Worm (Caenorhabditis elegans) whole organism, L3 larva: ENCODE results near the gene spch-1.

ENCODE experiments used
- R02D3.7 ChIP-seq: fragments of 150-350 bp; optimal IDR thresholded peaks from 2 replicates; lab custom pipeline; 2014; ENCODE audit warnings: missing biosample characterization, missing genetic modification characterization
- aly-2 ChIP-seq: fragments of 150-350 bp; optimal IDR thresholded peaks from 2 replicates; lab custom pipeline; 2014; ENCODE audit warnings: missing biosample characterization, missing genetic modification characterization
- ama-1 ChIP-seq: fragments of 150-350 bp; optimal IDR thresholded peaks from 2 replicates; lab custom pipeline; 2018
- ceh-16 ChIP-seq: sonication (generic microtip); optimal IDR thresholded peaks from 2 replicates; lab custom pipeline; 2017; ENCODE audit warnings: missing biosample characterization, missing genetic modification characterization
- daf-12 ChIP-seq: fragments of 150-350 bp; optimal IDR thresholded peaks from 2 replicates; lab custom pipeline; 2014; ENCODE audit warnings: missing biosample characterization, missing genetic modification reagents, missing genetic modification characterization
- egl-27 ChIP-seq: sonication (generic microtip); optimal IDR thresholded peaks from 4 replicates; lab custom pipeline; 2017; ENCODE audit warnings: missing biosample characterization, missing genetic modification reagents, missing genetic modification characterization
- elt-2 ChIP-seq: sonication (generic microtip); optimal IDR thresholded peaks from 2 replicates; lab custom pipeline; 2016; ENCODE audit warnings: missing genetic modification reagents, mild to moderate bottlenecking, missing genetic modification characterization, missing compliant biosample characterization
- elt-3 ChIP-seq, 3 experiments: fragments of 150-350 bp in 1 of 3; sonication (generic microtip) in 2 of 3; optimal IDR thresholded peaks; 2 replicates in 2 of 3; 4 replicates in 1 of 3; lab custom pipeline; 2014 to 2017; ENCODE audit warnings: missing biosample characterization in 3 of 3, missing genetic modification characterization in 3 of 3
- eor-1 ChIP-seq, 2 experiments: fragments of 150-350 bp; optimal IDR thresholded peaks; 2 replicates each; lab custom pipeline; 2014 to 2018; ENCODE audit warnings: missing biosample characterization in 2 of 2, missing genetic modification characterization in 2 of 2
- fkh-10 ChIP-seq: sonication (generic microtip); optimal IDR thresholded peaks from 2 replicates; lab custom pipeline; 2017; ENCODE audit warnings: missing biosample characterization, missing genetic modification reagents, missing genetic modification characterization
- fos-1 ChIP-seq: fragments of 150-350 bp; optimal IDR thresholded peaks from 2 replicates; lab custom pipeline; 2014; ENCODE audit warnings: missing biosample characterization, missing genetic modification characterization
- jun-1 ChIP-seq: fragments of 150-350 bp; optimal IDR thresholded peaks from 2 replicates; lab custom pipeline; 2014; ENCODE audit warnings: missing biosample characterization, missing genetic modification reagents, missing genetic modification characterization
- lin-15B ChIP-seq: fragments of 150-350 bp; optimal IDR thresholded peaks from 2 replicates; lab custom pipeline; 2014; ENCODE audit warnings: missing biosample characterization, missing genetic modification characterization
- lin-39 ChIP-seq: fragments of 150-350 bp; optimal IDR thresholded peaks from 2 replicates; lab custom pipeline; 2018; ENCODE audit warnings: missing biosample characterization, missing genetic modification reagents, missing genetic modification characterization
- lsy-12 ChIP-seq: sonication (generic microtip); optimal IDR thresholded peaks from 2 replicates; lab custom pipeline; 2016; ENCODE audit warnings: mild to moderate bottlenecking, missing genetic modification characterization, missing compliant biosample characterization
- mdl-1 ChIP-seq: fragments of 150-350 bp; optimal IDR thresholded peaks from 2 replicates; lab custom pipeline; 2014; ENCODE audit warnings: missing biosample characterization, missing genetic modification characterization
- mml-1 ChIP-seq: fragments of 150-350 bp; sonication (generic microtip); optimal IDR thresholded peaks from 3 replicates; lab custom pipeline; 2014; ENCODE audit warnings: missing biosample characterization, missing genetic modification characterization
- nfya-1 ChIP-seq: sonication (generic microtip); optimal IDR thresholded peaks from 2 replicates; lab custom pipeline; 2017; ENCODE audit warnings: missing genetic modification characterization, mild to moderate bottlenecking, missing compliant biosample characterization, antibody characterized with exemption, moderate library complexity; ENCODE audit not compliant: insufficient read depth
- nhr-23 ChIP-seq: fragments of 150-350 bp; optimal IDR thresholded peaks from 2 replicates; lab custom pipeline; 2014; ENCODE audit warnings: missing biosample characterization, missing genetic modification reagents, missing genetic modification characterization
- nhr-25 ChIP-seq: sonication (generic microtip); optimal IDR thresholded peaks from 2 replicates; lab custom pipeline; 2017; ENCODE audit warnings: missing biosample characterization, missing genetic modification characterization
- nhr-28 ChIP-seq: fragments of 150-350 bp; optimal IDR thresholded peaks from 2 replicates; lab custom pipeline; 2014; ENCODE audit warnings: missing biosample characterization, missing genetic modification characterization
- nhr-43 ChIP-seq: sonication (generic microtip); optimal IDR thresholded peaks from 2 replicates; lab custom pipeline; 2016; ENCODE audit warnings: mild to moderate bottlenecking, missing genetic modification characterization, missing compliant biosample characterization; ENCODE audit not compliant: poor library complexity, severe bottlenecking
- nhr-67 ChIP-seq: fragments of 150-350 bp; optimal IDR thresholded peaks from 2 replicates; lab custom pipeline; 2014; ENCODE audit warnings: missing biosample characterization, missing genetic modification characterization
- nhr-76 ChIP-seq: fragments of 150-350 bp; sonication (generic microtip); optimal IDR thresholded peaks from 5 replicates; lab custom pipeline; 2014; ENCODE audit warnings: missing biosample characterization, missing genetic modification characterization
- nhr-77 ChIP-seq: fragments of 150-350 bp; optimal IDR thresholded peaks from 2 replicates; lab custom pipeline; 2014; ENCODE audit warnings: missing biosample characterization, missing genetic modification characterization
- pha-4 ChIP-seq: fragments of 150-350 bp; optimal IDR thresholded peaks from 2 replicates; lab custom pipeline; 2014; ENCODE audit warnings: missing biosample characterization, missing genetic modification reagents, missing genetic modification characterization
- pqm-1 ChIP-seq: fragments of 150-350 bp; optimal IDR thresholded peaks from 2 replicates; lab custom pipeline; 2017; ENCODE audit warnings: missing biosample characterization, missing genetic modification characterization, inconsistent platforms
- skn-1 ChIP-seq: fragments of 150-350 bp; optimal IDR thresholded peaks from 2 replicates; lab custom pipeline; 2014; ENCODE audit warnings: missing biosample characterization, missing genetic modification characterization
- snpc-4 ChIP-seq: fragments of 150-350 bp; optimal IDR thresholded peaks from 2 replicates; lab custom pipeline; 2014; ENCODE audit warnings: missing biosample characterization, missing genetic modification characterization
- tbx-2 ChIP-seq: sonication (generic microtip); optimal IDR thresholded peaks from 2 replicates; lab custom pipeline; 2016; ENCODE audit warnings: mild to moderate bottlenecking, missing genetic modification characterization, missing compliant biosample characterization
- unc-62 ChIP-seq: fragments of 150-350 bp; sonication (generic microtip); optimal IDR thresholded peaks from 4 replicates; lab custom pipeline; 2014; ENCODE audit warnings: missing biosample characterization, missing genetic modification reagents, missing genetic modification characterization
- ztf-11 ChIP-seq: fragments of 150-350 bp; optimal IDR thresholded peaks from 2 replicates; lab custom pipeline; 2014; ENCODE audit warnings: missing biosample characterization, missing genetic modification characterization

Gene spch-1

DNA sequence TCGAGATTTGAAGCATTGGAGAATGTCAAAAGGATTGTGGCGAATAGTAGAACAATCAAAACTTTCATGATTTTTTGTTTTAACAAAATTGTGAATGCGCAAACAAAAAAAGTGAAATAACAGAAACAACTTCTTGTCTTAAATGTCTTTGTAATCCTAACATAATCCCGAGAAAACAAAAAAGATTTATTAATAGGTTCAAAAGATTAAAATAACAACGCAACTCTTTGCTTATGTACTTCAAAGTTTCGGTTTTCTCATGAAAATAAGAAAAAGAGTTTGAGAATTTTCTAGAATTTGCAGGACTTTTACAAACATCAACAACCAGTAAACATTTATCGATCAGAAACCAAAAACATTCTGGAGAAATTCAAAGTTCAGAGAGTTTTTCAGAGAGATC is 21.6 kb downstream of the spch-1 start, which contains the start of gene ttr-39:
TSS of gene ttr-39 (minus strand) at position 101 of the 400 bp plus-strand sequence.
- TF ChIP-seq elt-2, result no peak
- TF ChIP-seq ama-1 (lab: Kevin White, UChicago), result no peak
- TF ChIP-seq nfya-1 (tag; lab: Kevin White, UChicago), result no peak
- TF ChIP-seq egl-27 (tag; lab: Kevin White, UChicago), result no peak
- no peak for TF ChIP-seq jun-1 (tag; lab: Kevin White, UChicago)
- no peak for TF ChIP-seq eor-1 (tag; optimal IDR thresholded peaks at IDR 0.05; lab: Kevin White, UChicago)
- TF ChIP-seq nhr-76 (tag; lab: Kevin White, UChicago), result no peak

DNA sequence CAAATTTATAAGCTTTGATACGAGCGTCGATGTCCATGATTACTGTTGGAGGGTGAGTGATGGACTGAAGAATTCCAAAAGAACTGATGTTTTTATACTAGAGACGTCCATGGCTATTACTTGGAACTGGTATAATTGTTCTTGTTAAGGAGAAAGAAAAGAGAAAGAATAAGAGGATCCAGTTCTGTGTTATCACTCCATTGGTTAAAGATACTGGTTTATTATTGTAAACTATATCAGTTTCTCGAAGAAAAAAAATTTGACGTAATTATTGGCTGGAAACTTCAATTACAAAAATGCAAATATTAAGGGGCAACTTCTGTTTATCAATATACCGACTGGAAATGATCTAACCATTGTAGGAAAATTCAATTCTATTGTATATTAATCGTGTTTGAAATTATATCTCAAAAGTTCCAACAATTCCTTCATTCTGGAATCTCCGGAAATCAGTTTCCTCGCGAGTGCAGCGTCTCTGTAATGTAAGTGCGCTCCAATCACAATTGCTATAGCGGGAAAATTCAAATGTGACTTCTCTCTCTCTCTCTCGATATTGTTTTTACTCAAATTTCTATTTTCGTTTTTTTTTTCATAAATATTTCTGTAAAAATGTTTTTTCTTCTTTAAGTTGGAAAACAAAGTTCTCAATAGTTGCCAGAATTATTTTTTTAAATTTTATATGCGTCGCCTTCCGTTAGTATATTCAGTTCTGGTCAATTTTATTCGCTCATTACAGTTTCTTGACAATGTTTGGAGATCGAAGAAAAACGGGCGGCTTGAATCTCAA is 25.7 kb downstream of the spch-1 start, which contains the start of the genes col-2 and ndc-80:
TSS of gene col-2 (minus strand) at position 51 of the 787 bp plus-strand sequence.
TSS of gene ndc-80 (plus strand) at position 737 of the 787 bp plus-strand sequence.
- no peak for TF ChIP-seq nhr-77
- TF ChIP-seq pqm-1 (tag; lab: Kevin White, UChicago), result peak; percentile 17
- peak; percentile 36 for TF ChIP-seq snpc-4 (tag; lab: Kevin White, UChicago)
- TF ChIP-seq lin-15B, result peak; percentile 93
- no peak for TF ChIP-seq ceh-16 (tag; lab: Kevin White, UChicago)
- peak; percentile 4 for TF ChIP-seq skn-1 (tag; lab: Kevin White, UChicago)
- peak; percentile 10 for TF ChIP-seq jun-1 (tag; lab: Kevin White, UChicago)
- TF ChIP-seq nhr-23 (tag; lab: Kevin White, UChicago), result peak; percentile 54
- TF ChIP-seq fkh-10 (GFP tag; lab: Kevin White, UChicago), result peak; percentile 23
- TF ChIP-seq ztf-11 (tag; lab: Kevin White, UChicago), result no peak
- peak; percentile 71 for TF ChIP-seq R02D3.7 (tag; lab: Kevin White, UChicago)
- TF ChIP-seq nhr-43 (tag; lab: Kevin White, UChicago), result peak; percentile 74
- TF ChIP-seq elt-3 (tag; optimal IDR thresholded peaks at IDR 0.05; lab: Kevin White, UChicago), result no peak
- TF ChIP-seq nfya-1 (tag; lab: Kevin White, UChicago), result peak; percentile 84
- peak; percentile 70 for TF ChIP-seq lin-39 (tag; lab: Kevin White, UChicago)
- peak; percentile 70 for TF ChIP-seq nhr-25 (tag; lab: Kevin White, UChicago)

DNA sequence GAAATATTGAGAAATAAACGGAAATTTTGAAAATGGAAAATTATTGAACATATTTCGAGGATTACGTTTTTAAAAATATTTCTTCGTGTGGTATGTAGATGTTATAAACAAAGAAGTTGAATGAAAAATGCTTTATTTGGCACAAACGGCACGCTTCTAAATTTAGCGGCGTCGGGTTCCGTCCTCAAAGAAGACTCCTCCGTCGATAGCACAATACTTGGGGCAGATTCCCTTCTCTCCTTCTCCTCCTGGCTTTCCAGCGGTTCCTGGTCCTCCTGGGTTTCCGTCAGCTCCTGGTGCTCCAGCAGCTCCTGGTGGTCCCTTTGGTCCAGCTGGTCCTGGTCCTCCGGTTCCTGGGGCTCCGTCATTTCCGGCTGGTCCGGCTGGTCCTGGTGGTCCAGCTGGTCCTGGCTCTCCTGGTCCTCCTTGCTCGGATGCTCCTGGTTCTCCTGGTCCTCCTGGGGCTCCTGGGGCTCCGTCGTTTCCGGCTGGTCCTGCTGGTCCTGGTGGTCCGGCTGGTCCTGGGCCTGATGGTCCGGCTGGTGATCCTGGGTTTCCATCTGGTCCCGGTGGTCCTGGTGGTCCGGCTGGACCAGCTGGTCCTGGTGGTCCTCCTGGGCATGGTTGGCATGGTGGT is 26.9 kb downstream of the spch-1 start, which contains the start of gene W01B6.8:
TSS of gene W01B6.8 (minus strand) at position 51 of the 637 bp plus-strand sequence.
- no peak for TF ChIP-seq aly-2 (tag; lab: Kevin White, UChicago)
- no peak for TF ChIP-seq nhr-25 (tag; lab: Kevin White, UChicago)
- TF ChIP-seq unc-62 (GFP tag; lab: Kevin White, UChicago), result no peak
- TF ChIP-seq eor-1 (tag; optimal IDR thresholded peaks at IDR 0.05; lab: Kevin White, UChicago), result no peak
- no peak for TF ChIP-seq elt-3 (tag; optimal IDR thresholded peaks at IDR 0.05; lab: Kevin White, UChicago)
- TF ChIP-seq tbx-2 (tag; lab: Kevin White, UChicago), result no peak

DNA sequence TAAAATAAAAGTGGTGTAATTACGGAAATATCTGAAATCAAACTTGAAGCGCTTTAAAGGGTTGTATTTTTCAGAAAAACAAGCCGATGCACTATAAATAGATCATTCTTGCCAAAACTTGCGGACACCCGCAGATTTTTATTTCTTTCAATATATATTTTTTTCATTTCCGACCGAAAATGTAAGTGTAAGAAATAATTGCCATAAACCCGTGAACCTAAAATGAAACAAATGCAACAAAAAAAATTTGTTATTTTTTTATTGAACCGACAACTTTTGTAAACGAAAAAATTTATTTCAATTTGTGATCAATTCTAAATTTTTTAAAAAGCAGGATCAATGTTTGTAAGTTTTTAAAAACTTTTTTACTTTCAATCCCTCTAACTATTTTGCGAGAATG is 30.5 kb downstream of the spch-1 start, which contains the start of gene W01B6.6:
TSS of gene W01B6.6 (plus strand) at position 301 of the 400 bp plus-strand sequence.
- TF ChIP-seq ceh-16 (tag; lab: Kevin White, UChicago), result no peak
- TF ChIP-seq fkh-10 (GFP tag; lab: Kevin White, UChicago), result no peak
- no peak for TF ChIP-seq elt-2
- no peak for TF ChIP-seq nhr-28 (tag; lab: Kevin White, UChicago)
- no peak for TF ChIP-seq egl-27 (tag; lab: Kevin White, UChicago)
- TF ChIP-seq fos-1, result no peak
- TF ChIP-seq nhr-67 (tag; lab: Kevin White, UChicago), result no peak
- no peak for TF ChIP-seq nhr-76 (tag; lab: Kevin White, UChicago)
- no peak for TF ChIP-seq pha-4 (tag; lab: Kevin White, UChicago)
- no peak for TF ChIP-seq ama-1 (lab: Kevin White, UChicago)
- no peak for TF ChIP-seq nhr-43 (tag; lab: Kevin White, UChicago)
- TF ChIP-seq snpc-4 (tag; lab: Kevin White, UChicago), result no peak
- no peak for TF ChIP-seq daf-12 (tag; lab: Kevin White, UChicago)
- no peak for TF ChIP-seq mml-1 (tag; lab: Kevin White, UChicago)
- TF ChIP-seq nhr-23 (tag; lab: Kevin White, UChicago), result no peak
- TF ChIP-seq lsy-12, result no peak
- no peak for TF ChIP-seq elt-3 (tag; optimal IDR thresholded peaks at IDR 0.05; lab: Kevin White, UChicago)
- TF ChIP-seq mdl-1 (tag; lab: Kevin White, UChicago), result no peak
- TF ChIP-seq, all 47 proteins: peak for 0
